Fruit fly (Drosophila melanogaster) whole organism, wandering third instar larva: ENCODE results near the gene Lrch.

ENCODE experiments used
- Abd-B ChIP-seq: fragments of >200 bp; optimal IDR thresholded peaks from 2 replicates; lab custom pipeline; 2017; ENCODE audit warnings: missing biosample characterization, missing genetic modification characterization
- CG32264 ChIP-seq: fragments of 200-800 bp; sonication (Bioruptor generic); optimal IDR thresholded peaks from 2 replicates; lab custom pipeline; 2016; ENCODE audit warnings: missing biosample characterization, missing genetic modification characterization
- CG9705 ChIP-seq: fragments of 200-800 bp; sonication (Bioruptor generic); optimal IDR thresholded peaks from 2 replicates; lab custom pipeline; 2018; ENCODE audit warnings: missing biosample characterization, mild to moderate bottlenecking, missing genetic modification characterization
- CrebA ChIP-seq: fragments of 200-800 bp; sonication (Bioruptor generic); optimal IDR thresholded peaks from 2 replicates; lab custom pipeline; 2016; ENCODE audit warnings: missing biosample characterization, mild to moderate bottlenecking, missing genetic modification characterization, borderline replicate concordance
- Dfd ChIP-seq: fragments of >200 bp; optimal IDR thresholded peaks from 2 replicates; lab custom pipeline; 2017; ENCODE audit warnings: missing biosample characterization, missing genetic modification characterization
- Dif ChIP-seq: fragments of 200-275, 200-300 bp; sonication (Bioruptor generic); optimal IDR thresholded peaks from 2 replicates; lab custom pipeline; 2018; ENCODE audit warnings: missing biosample characterization, missing genetic modification characterization; ENCODE audit not compliant: partially characterized antibody
- GATAd ChIP-seq: sonication (Bioruptor generic); optimal IDR thresholded peaks from 2 replicates; lab custom pipeline; 2016; ENCODE audit warnings: missing biosample characterization, missing genetic modification characterization
- HLH106 ChIP-seq: fragments of 200-800 bp; optimal IDR thresholded peaks from 3 replicates; lab custom pipeline; 2019; ENCODE audit warnings: missing biosample characterization, mild to moderate bottlenecking, missing genetic modification characterization, moderate library complexity
- Hr78 ChIP-seq: fragments of >200 bp; optimal IDR thresholded peaks from 2 replicates; lab custom pipeline; 2017; ENCODE audit warnings: missing biosample characterization, missing genetic modification characterization
- Hr83 ChIP-seq: fragments of 200-300 bp; sonication (Bioruptor generic); optimal IDR thresholded peaks from 2 replicates; lab custom pipeline; 2016; ENCODE audit warnings: missing biosample characterization, mild to moderate bottlenecking, missing genetic modification characterization, moderate library complexity; ENCODE audit not compliant: poor library complexity, severe bottlenecking
- Jra ChIP-seq: sonication (Bioruptor generic); optimal IDR thresholded peaks from 2 replicates; lab custom pipeline; 2016; ENCODE audit warnings: missing biosample characterization, missing genetic modification characterization
- Mio ChIP-seq: sonication (Bioruptor generic); optimal IDR thresholded peaks from 2 replicates; lab custom pipeline; 2016; ENCODE audit warnings: missing biosample characterization, missing genetic modification characterization
- Myc ChIP-seq: fragments of >200 bp; optimal IDR thresholded peaks from 2 replicates; lab custom pipeline; 2017
- N ChIP-seq: fragments of >200 bp; optimal IDR thresholded peaks from 2 replicates; lab custom pipeline; 2018; ENCODE audit warnings: missing biosample characterization, missing external identifiers, missing genetic modification characterization
- OdsH ChIP-seq: fragments of 200-800 bp; sonication (Bioruptor generic); optimal IDR thresholded peaks from 2 replicates; lab custom pipeline; 2016; ENCODE audit warnings: missing biosample characterization, mild to moderate bottlenecking, missing genetic modification characterization
- Rel ChIP-seq, 2 experiments: fragments of 200-800 bp; sonication (Bioruptor generic) in 1 of 2; optimal IDR thresholded peaks; 2 replicates in 1 of 2; 3 replicates in 1 of 2; lab custom pipeline; 2016 to 2019; ENCODE audit warnings: mild to moderate bottlenecking in 2 of 2, missing biosample characterization in 2 of 2, missing genetic modification characterization in 2 of 2, moderate library complexity in 1 of 2
- Sp1 ChIP-seq: fragments of 200-800 bp; sonication (Bioruptor generic); optimal IDR thresholded peaks from 3 replicates; lab custom pipeline; 2019; ENCODE audit warnings: missing biosample characterization, mild to moderate bottlenecking, missing genetic modification characterization, moderate library complexity
- Vsx2 ChIP-seq: fragments of 200-300, 225-300 bp; sonication (Bioruptor generic); optimal IDR thresholded peaks from 2 replicates; lab custom pipeline; 2018; ENCODE audit warnings: missing biosample characterization, missing genetic modification characterization; ENCODE audit not compliant: partially characterized antibody
- br ChIP-seq: fragments of 200-800 bp; sonication (Bioruptor generic); optimal IDR thresholded peaks from 2 replicates; lab custom pipeline; 2016; ENCODE audit warnings: missing biosample characterization, missing genetic modification characterization
- brk ChIP-seq: fragments of 200-800 bp; sonication (Bioruptor generic); optimal IDR thresholded peaks from 2 replicates; lab custom pipeline; 2016; ENCODE audit warnings: missing biosample characterization, mild to moderate bottlenecking, missing genetic modification characterization
- dl ChIP-seq, 2 experiments: fragments of 175-275, 200-275 bp in 1 of 2; fragments of 200-275 bp in 1 of 2; sonication (Bioruptor generic); optimal IDR thresholded peaks; lab custom pipeline; 2018; ENCODE audit warnings: mild to moderate bottlenecking in 2 of 2, missing biosample characterization in 2 of 2, missing genetic modification characterization in 2 of 2, moderate library complexity in 2 of 2; ENCODE audit not compliant: partially characterized antibody in 2 of 2, insufficient read depth in 1 of 2
- dmrt93B ChIP-seq: fragments of 200-800 bp; sonication (Bioruptor generic); optimal IDR thresholded peaks from 2 replicates; lab custom pipeline; 2018; ENCODE audit warnings: missing biosample characterization, mild to moderate bottlenecking, missing genetic modification characterization
- dsf ChIP-seq: sonication (Bioruptor generic); optimal IDR thresholded peaks from 2 replicates; lab custom pipeline; 2016; ENCODE audit warnings: missing biosample characterization, missing genetic modification characterization, borderline replicate concordance
- ey ChIP-seq: fragments of 200-800 bp; sonication (Bioruptor generic); optimal IDR thresholded peaks from 2 replicates; lab custom pipeline; 2016; ENCODE audit warnings: missing biosample characterization, missing genetic modification characterization
- foxo ChIP-seq, 2 experiments: fragments of 200-800 bp; sonication (Bioruptor generic); optimal IDR thresholded peaks; 2 replicates in 1 of 2; 3 replicates in 1 of 2; lab custom pipeline; 2016 to 2017; ENCODE audit warnings: missing biosample characterization in 2 of 2, missing genetic modification characterization in 2 of 2
- fru ChIP-seq: fragments of 200-800 bp; sonication (Bioruptor generic); optimal IDR thresholded peaks from 3 replicates; lab custom pipeline; 2016; ENCODE audit warnings: missing biosample characterization, mild to moderate bottlenecking, missing genetic modification characterization
- jim ChIP-seq: fragments of 175-275, 200-325 bp; sonication (Bioruptor generic); optimal IDR thresholded peaks from 2 replicates; lab custom pipeline; 2016; ENCODE audit warnings: missing biosample characterization, mild to moderate bottlenecking, missing genetic modification characterization
- lola ChIP-seq: fragments of >200 bp; optimal IDR thresholded peaks from 2 replicates; lab custom pipeline; 2017; ENCODE audit warnings: missing biosample characterization, missing genetic modification characterization
- pan ChIP-seq: fragments of >200 bp; optimal IDR thresholded peaks from 2 replicates; lab custom pipeline; 2017
- psq ChIP-seq: fragments of 200-800 bp; sonication (Bioruptor generic); optimal IDR thresholded peaks from 3 replicates; lab custom pipeline; 2017; ENCODE audit warnings: missing biosample characterization, mild to moderate bottlenecking, missing genetic modification characterization, moderate library complexity
- sage ChIP-seq: fragments of 200-800 bp; sonication (Bioruptor generic); optimal IDR thresholded peaks from 2 replicates; lab custom pipeline; 2016; ENCODE audit warnings: missing biosample characterization, mild to moderate bottlenecking, missing genetic modification characterization
- tai ChIP-seq: sonication (Bioruptor generic); optimal IDR thresholded peaks from 2 replicates; lab custom pipeline; 2016; ENCODE audit warnings: missing biosample characterization, missing genetic modification characterization
- usp ChIP-seq: fragments of >200 bp; optimal IDR thresholded peaks from 2 replicates; lab custom pipeline; 2017; ENCODE audit warnings: missing biosample characterization, missing genetic modification characterization
- woc ChIP-seq: sonication (Bioruptor generic); optimal IDR thresholded peaks from 2 replicates; lab custom pipeline; 2016; ENCODE audit warnings: missing biosample characterization, mild to moderate bottlenecking, missing genetic modification characterization

Gene Lrch

DNA sequence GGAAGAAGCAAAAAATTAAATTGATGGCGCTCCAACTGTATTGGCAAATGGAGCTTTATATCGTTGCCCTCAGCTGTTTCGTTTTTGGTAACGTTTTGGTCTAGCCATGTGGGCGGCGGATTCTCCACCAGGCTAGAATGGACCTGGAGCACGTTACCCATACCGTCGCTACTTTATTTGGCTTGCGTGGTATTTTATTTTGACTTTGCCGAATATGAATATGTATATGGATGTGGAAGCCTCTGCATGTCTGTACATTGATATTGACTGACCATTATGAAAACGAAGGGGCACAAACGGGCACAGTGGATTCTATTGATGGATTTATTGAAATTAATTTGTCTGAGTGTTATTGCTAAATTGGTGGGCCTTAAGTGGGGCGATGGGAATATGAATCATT lies 6.1 kb downstream of the Lrch start:
- TF ChIP-seq foxo (GFP tag; optimal IDR thresholded peaks at IDR 0.05; lab: Kevin White, UChicago) (no peak), dsf (no peak), jim (GFP tag; lab: Kevin White, UChicago) (no peak), br (GFP tag; lab: Kevin White, UChicago) (no peak), Mio (GFP tag; lab: Kevin White, UChicago) (no peak), pan (lab: Kevin White, UChicago) (no peak), usp (GFP tag; lab: Kevin White, UChicago) (no peak), CG9705 (GFP tag; lab: Kevin White, UChicago) (no peak), fru (GFP tag; lab: Kevin White, UChicago) (no peak), CrebA (GFP tag; lab: Kevin White, UChicago) (no peak), Abd-B (GFP tag; lab: Kevin White, UChicago) (no peak), Dfd (GFP tag; lab: Kevin White, UChicago) (no peak), GATAd (no peak), ey (GFP tag; lab: Kevin White, UChicago) (no peak), Vsx2 (GFP tag; lab: Kevin White, UChicago) (no peak), HLH106 (tag; lab: Kevin White, UChicago) (no peak)

DNA sequence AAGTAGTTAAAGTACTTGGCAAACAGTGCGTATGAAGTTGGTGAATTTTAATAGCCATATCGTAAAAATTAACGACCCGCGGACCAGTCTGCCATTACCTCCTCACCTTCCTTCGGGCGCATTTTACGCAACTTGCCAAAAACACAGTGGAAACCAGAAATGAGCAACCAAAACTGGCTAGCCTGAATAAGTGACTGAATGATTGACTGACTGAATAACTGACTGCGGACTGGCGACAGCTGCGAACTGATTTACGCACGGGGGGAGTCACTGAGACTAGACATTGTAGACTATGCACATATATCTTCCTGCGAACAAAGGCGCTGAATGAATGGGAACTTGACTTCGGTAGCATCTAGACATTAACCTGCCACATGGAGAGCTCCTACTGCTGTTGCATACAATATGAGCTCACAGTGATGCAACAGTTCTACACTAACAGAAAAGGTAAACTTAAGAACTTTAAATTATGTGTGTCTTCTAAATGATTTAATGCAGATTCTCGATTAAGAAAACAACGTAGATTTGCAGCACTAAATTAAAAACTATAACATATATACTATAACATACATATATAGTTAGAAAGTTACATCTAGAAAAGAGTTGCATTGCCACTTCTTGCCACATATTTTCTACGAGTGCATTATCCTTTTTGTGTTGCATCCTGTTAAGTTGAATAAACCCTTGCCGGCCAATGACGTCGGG lies 7.8 kb downstream of the Lrch start:
- TF ChIP-seq Vsx2 (GFP tag; lab: Kevin White, UChicago) (no peak), GATAd (no peak), psq (no peak)

- no peak for TF ChIP-seq foxo (GFP tag; optimal IDR thresholded peaks at IDR 0.05; lab: Kevin White, UChicago)
- no peak for TF ChIP-seq usp (GFP tag; lab: Kevin White, UChicago)
- no peak for TF ChIP-seq brk (GFP tag; lab: Kevin White, UChicago)
- TF ChIP-seq lola (GFP tag; lab: Kevin White, UChicago), result no peak
- no peak for TF ChIP-seq dmrt93B (GFP tag; lab: Kevin White, UChicago)
- no peak for TF ChIP-seq HLH106 (tag; lab: Kevin White, UChicago)
- no peak for TF ChIP-seq Myc (lab: Kevin White, UChicago)
- no peak for TF ChIP-seq sage (GFP tag; lab: Kevin White, UChicago)
- no peak for TF ChIP-seq woc (GFP tag; lab: Kevin White, UChicago)
- TF ChIP-seq br (GFP tag; lab: Kevin White, UChicago), result no peak
- no peak for TF ChIP-seq Dif (GFP tag; lab: Kevin White, UChicago)
- TF ChIP-seq tai (GFP tag; lab: Kevin White, UChicago), result no peak
- TF ChIP-seq GATAd, result no peak
- TF ChIP-seq Mio (GFP tag; lab: Kevin White, UChicago), result no peak
- no peak for TF ChIP-seq Jra (GFP tag; lab: Kevin White, UChicago)
- TF ChIP-seq CrebA (GFP tag; lab: Kevin White, UChicago), result no peak
Measured at dm6 chr2L:17374832-17375231, 9.1 kb downstream of the Lrch start.

- TF ChIP-seq Jra (GFP tag; lab: Kevin White, UChicago) (no peak), Myc (lab: Kevin White, UChicago) (peak; percentile 89), Dif (GFP tag; lab: Kevin White, UChicago) (peak; percentile 13)
- TF ChIP-seq, all 38 proteins: peak for 2
Measured at dm6 chr2L:17368503-17368902, 15.4 kb downstream of the Lrch start.

DNA sequence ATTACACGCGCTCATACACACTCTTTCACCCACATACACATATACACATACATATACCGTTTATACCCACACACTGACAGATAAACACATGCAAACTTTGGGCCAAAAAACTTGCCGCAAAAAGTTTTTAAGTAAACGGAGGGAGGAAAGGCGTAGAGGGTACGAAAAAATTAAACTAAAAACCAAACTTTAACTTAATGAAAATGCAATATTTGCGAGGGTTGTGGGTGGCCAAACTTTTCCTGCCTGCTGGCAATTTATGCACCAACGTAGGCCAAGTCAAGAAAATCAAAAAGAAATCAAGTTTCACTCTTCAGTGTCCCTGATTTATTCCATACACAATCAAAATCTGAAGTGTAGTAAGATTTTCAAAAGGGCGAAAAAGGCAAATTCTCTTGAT lies 20.7 kb downstream of the Lrch start, which contains the start of gene CG31804:
CG31804 (plus strand) TSS at position 301 of the 400 bp plus-strand sequence.
- TF ChIP-seq lola (GFP tag; lab: Kevin White, UChicago) (no peak), dl (GFP tag; optimal IDR thresholded peaks at IDR 0.05; lab: Kevin White, UChicago; ENCODE audit: insufficient read depth in 1 of 2, partially characterized antibody in 2 of 2) (no peak), HLH106 (tag; lab: Kevin White, UChicago) (no peak), Jra (GFP tag; lab: Kevin White, UChicago) (no peak), tai (GFP tag; lab: Kevin White, UChicago) (no peak)

DNA sequence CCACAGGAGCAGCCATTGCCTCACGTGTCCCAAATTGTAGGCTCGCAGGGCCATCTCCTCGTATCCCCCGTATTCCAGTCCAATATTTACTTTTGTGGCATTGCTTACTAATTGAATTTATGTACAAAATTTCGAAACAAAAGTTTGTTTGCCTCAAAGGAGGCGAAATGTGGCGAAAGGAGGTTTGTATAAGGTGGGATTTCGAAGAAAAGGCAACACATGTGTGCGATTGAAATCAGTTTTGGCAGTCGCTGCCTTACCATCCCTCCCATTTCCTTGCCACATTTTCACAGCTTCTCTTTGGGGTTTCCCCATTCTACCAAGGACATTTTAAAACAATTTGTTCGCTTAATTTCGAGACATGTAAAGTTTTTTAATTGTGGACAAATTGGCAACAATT lies 63.3 kb downstream of the Lrch start, which contains the start of gene CG45691:
CG45691 (minus strand) TSS at position 101 of the 400 bp plus-strand sequence.
- TF ChIP-seq Hr83 (GFP tag; lab: Kevin White, UChicago) (no peak), ey (GFP tag; lab: Kevin White, UChicago) (no peak), CrebA (GFP tag; lab: Kevin White, UChicago) (no peak), Vsx2 (GFP tag; lab: Kevin White, UChicago) (no peak), foxo (GFP tag; optimal IDR thresholded peaks at IDR 0.05; lab: Kevin White, UChicago) (no peak), jim (GFP tag; lab: Kevin White, UChicago) (no peak), fru (GFP tag; lab: Kevin White, UChicago) (no peak), CG32264 (GFP tag; lab: Kevin White, UChicago) (no peak), Sp1 (GFP tag; lab: Kevin White, UChicago) (no peak), Dif (GFP tag; lab: Kevin White, UChicago) (no peak), woc (GFP tag; lab: Kevin White, UChicago) (no peak), Rel (GFP tag; optimal IDR thresholded peaks at IDR 0.05; lab: Kevin White, UChicago) (no peak), Rel (tag; optimal IDR thresholded peaks at IDR 0.05; lab: Kevin White, UChicago) (no peak), HLH106 (tag; lab: Kevin White, UChicago) (no peak), sage (GFP tag; lab: Kevin White, UChicago) (no peak), OdsH (GFP tag; lab: Kevin White, UChicago) (no peak), Jra (GFP tag; lab: Kevin White, UChicago) (no peak), N (GFP tag; lab: Kevin White, UChicago) (no peak), dmrt93B (GFP tag; lab: Kevin White, UChicago) (no peak), dsf (no peak), Hr78 (no peak)
